Worm (Caenorhabditis elegans) whole organism, young adult: ENCODE results near the gene pola-1.

Experiments
- B0261.1 ChIP-seq: sonication (generic microtip); optimal IDR thresholded peaks from 2 replicates; lab custom pipeline; 2016; ENCODE audit warnings: mild to moderate bottlenecking, missing genetic modification characterization, moderate library complexity, missing compliant biosample characterization
- B0336.3 ChIP-seq: fragments of 200-800 bp; sonication (Bioruptor generic); IDR thresholded peaks from 2 replicates; pipeline ENCODE4 v1.3.6; 2022; ENCODE audit warnings: missing genetic modification characterization, missing compliant biosample characterization
- C06A6.2 ChIP-seq: fragments of 200-800 bp; sonication (Bioruptor generic); conservative IDR thresholded peaks from 2 replicates; pipeline ENCODE4 v1.3.6; 2022; ENCODE audit warnings: missing genetic modification characterization, missing compliant biosample characterization
- C17E4.6 ChIP-seq: fragments of 200-800 bp; sonication (Bioruptor generic); IDR thresholded peaks from 2 replicates; pipeline ENCODE4 v1.3.6; 2022; ENCODE audit warnings: missing genetic modification reagents, missing genetic modification characterization, missing compliant biosample characterization
- F33H1.4 ChIP-seq: fragments of 200-800 bp; sonication (Bioruptor generic); IDR thresholded peaks from 2 replicates; pipeline ENCODE4 v1.3.6; 2022; ENCODE audit warnings: missing genetic modification reagents, missing genetic modification characterization, missing compliant biosample characterization
- F37B4.10 ChIP-seq: fragments of 200-800 bp; sonication (Bioruptor generic); IDR thresholded peaks from 2 replicates; pipeline ENCODE4 v1.3.6; 2022; ENCODE audit warnings: missing genetic modification characterization, missing compliant biosample characterization
- F49E8.2 ChIP-seq: sonication (generic microtip); optimal IDR thresholded peaks from 3 replicates; lab custom pipeline; 2017; ENCODE audit warnings: missing genetic modification characterization, mild to moderate bottlenecking, missing compliant biosample characterization, antibody characterized with exemption, moderate library complexity; ENCODE audit not compliant: insufficient read depth
- K11D2.4 ChIP-seq: fragments of 200-800 bp; sonication (Bioruptor generic); IDR thresholded peaks from 2 replicates; pipeline ENCODE4 v1.3.6; 2022; ENCODE audit warnings: missing genetic modification reagents, missing genetic modification characterization, missing compliant biosample characterization
- T26A5.8 ChIP-seq: sonication (generic microtip); optimal IDR thresholded peaks from 2 replicates; lab custom pipeline; 2016; ENCODE audit warnings: missing genetic modification characterization, missing compliant biosample characterization
- Y53F4B.3 ChIP-seq: fragments of 200-800 bp; sonication (Bioruptor generic); IDR thresholded peaks from 2 replicates; pipeline ENCODE4 v1.3.6; 2022; ENCODE audit warnings: missing genetic modification reagents, missing genetic modification characterization, missing compliant biosample characterization
- Y53G8AR.9 ChIP-seq: fragments of 200-800 bp; sonication (Bioruptor generic); conservative IDR thresholded peaks from 2 replicates; pipeline ENCODE4 v1.3.6; 2022; ENCODE audit warnings: missing genetic modification reagents, missing genetic modification characterization, missing compliant biosample characterization
- akir-1 ChIP-seq: fragments of 200-800 bp; sonication (Bioruptor generic); optimal IDR thresholded peaks from 2 replicates; lab custom pipeline; 2018; ENCODE audit warnings: mild to moderate bottlenecking, missing genetic modification characterization, moderate library complexity, missing compliant biosample characterization
- ama-1 ChIP-seq, 3 experiments: fragments of 150-350 bp in 1 of 3; sonication (generic microtip) in 2 of 3; optimal IDR thresholded peaks; 2 replicates each; lab custom pipeline; 2014 to 2018; ENCODE audit warnings: missing biosample characterization in 2 of 3, missing genetic modification characterization in 2 of 3, missing genetic modification reagents in 2 of 3
- attf-5 ChIP-seq: fragments of 200-800 bp; sonication (Bioruptor generic); optimal IDR thresholded peaks from 2 replicates; lab custom pipeline; 2018; ENCODE audit warnings: mild to moderate bottlenecking, missing genetic modification characterization, missing compliant biosample characterization
- ccch-3 ChIP-seq: fragments of 200-800 bp; sonication (Bioruptor generic); optimal IDR thresholded peaks from 2 replicates; lab custom pipeline; 2018; ENCODE audit warnings: mild to moderate bottlenecking, missing genetic modification characterization, missing compliant biosample characterization
- ceh-100 ChIP-seq: fragments of 200-800 bp; sonication (Bioruptor generic); IDR thresholded peaks from 2 replicates; pipeline ENCODE4 v1.3.6; 2022; ENCODE audit warnings: missing genetic modification reagents, missing genetic modification characterization, missing compliant biosample characterization
- ceh-27 ChIP-seq: fragments of 200-800 bp; sonication (Bioruptor generic); optimal IDR thresholded peaks from 2 replicates; lab custom pipeline; 2018; ENCODE audit warnings: mild to moderate bottlenecking, missing genetic modification characterization, moderate library complexity, missing compliant biosample characterization
- dox-1 ChIP-seq: fragments of 200-800 bp; sonication (Bioruptor generic); IDR thresholded peaks from 2 replicates; pipeline ENCODE4 v1.3.6; 2022; ENCODE audit warnings: missing genetic modification reagents, missing genetic modification characterization, missing compliant biosample characterization
- egl-44 ChIP-seq: fragments of 200-800 bp; sonication (Bioruptor generic); IDR thresholded peaks from 2 replicates; pipeline ENCODE4 v1.3.6; 2022; ENCODE audit warnings: missing genetic modification reagents, missing genetic modification characterization, missing compliant biosample characterization
- egrh-3 ChIP-seq: fragments of 200-800 bp; sonication (Bioruptor generic); IDR thresholded peaks from 2 replicates; pipeline ENCODE4 v1.3.6; 2022; ENCODE audit warnings: missing genetic modification reagents, missing genetic modification characterization, missing compliant biosample characterization
- hmg-1.2 ChIP-seq: fragments of 200-800 bp; sonication (Bioruptor generic); IDR thresholded peaks from 2 replicates; pipeline ENCODE4 v1.3.6; 2022; ENCODE audit warnings: missing genetic modification reagents, missing genetic modification characterization, missing compliant biosample characterization
- hrde-1 ChIP-seq: sonication (generic microtip); optimal IDR thresholded peaks from 2 replicates; lab custom pipeline; 2016; ENCODE audit warnings: missing genetic modification characterization, mild to moderate bottlenecking, missing compliant biosample characterization, moderate library complexity, missing genotype, missing genetic modification reagents, borderline replicate concordance
- let-607 ChIP-seq, 2 experiments: fragments of 200-800 bp in 1 of 2; sonication (Bioruptor generic) in 1 of 2; sonication (generic microtip) in 1 of 2; optimal IDR thresholded peaks; 2 replicates each; lab custom pipeline; 2016 to 2018; ENCODE audit warnings: mild to moderate bottlenecking in 2 of 2, missing compliant biosample characterization in 2 of 2, missing genetic modification characterization in 2 of 2, moderate library complexity in 2 of 2, missing genotype in 1 of 2
- lin-35 ChIP-seq, 3 experiments: fragments of 150-350 bp in 2 of 3; sonication (generic microtip) in 1 of 3; optimal IDR thresholded peaks; 2 replicates each; lab custom pipeline; 2014 to 2018; ENCODE audit warnings: missing biosample characterization in 3 of 3, missing genetic modification characterization in 3 of 3, missing genetic modification reagents in 3 of 3
- lin-40 ChIP-seq: sonication (generic microtip); optimal IDR thresholded peaks from 2 replicates; lab custom pipeline; 2016; ENCODE audit warnings: missing genetic modification characterization, mild to moderate bottlenecking, missing compliant biosample characterization, missing genotype, missing genetic modification reagents
- lir-1 ChIP-seq: fragments of 200-800 bp; sonication (Bioruptor generic); conservative IDR thresholded peaks from 2 replicates; pipeline ENCODE4 v1.3.6; 2022; ENCODE audit warnings: missing genetic modification reagents, missing genetic modification characterization, missing compliant biosample characterization
- lsl-1 ChIP-seq: fragments of 200-800 bp; sonication (Bioruptor generic); optimal IDR thresholded peaks from 2 replicates; lab custom pipeline; 2018; ENCODE audit warnings: mild to moderate bottlenecking, missing genetic modification characterization, moderate library complexity, missing compliant biosample characterization
- madf-10 ChIP-seq: sonication (generic microtip); optimal IDR thresholded peaks from 2 replicates; lab custom pipeline; 2016; ENCODE audit warnings: mild to moderate bottlenecking, missing genetic modification characterization, missing compliant biosample characterization
- madf-6 ChIP-seq: fragments of 200-800 bp; sonication (Bioruptor generic); IDR thresholded peaks from 2 replicates; pipeline ENCODE4 v1.3.6; 2022; ENCODE audit warnings: missing genetic modification reagents, missing genetic modification characterization, missing compliant biosample characterization
- mcd-1 ChIP-seq: fragments of 200-800 bp; sonication (Bioruptor generic); IDR thresholded peaks from 2 replicates; pipeline ENCODE4 v1.3.6; 2022; ENCODE audit warnings: missing genetic modification reagents, missing genetic modification characterization, missing compliant biosample characterization
- mel-28 ChIP-seq: sonication (generic microtip); optimal IDR thresholded peaks from 2 replicates; lab custom pipeline; 2016; ENCODE audit warnings: borderline replicate concordance, mild to moderate bottlenecking, missing genetic modification characterization, missing compliant biosample characterization
- nhr-80 ChIP-seq: sonication (generic microtip); optimal IDR thresholded peaks from 2 replicates; lab custom pipeline; 2016; ENCODE audit warnings: missing genetic modification characterization, missing compliant biosample characterization
- pbrm-1 ChIP-seq: fragments of 200-800 bp; sonication (Bioruptor generic); IDR thresholded peaks from 2 replicates; pipeline ENCODE4 v1.3.6; 2022; ENCODE audit warnings: missing genetic modification reagents, missing genetic modification characterization, missing compliant biosample characterization
- rcor-1 ChIP-seq: fragments of 200-800 bp; sonication (Bioruptor generic); IDR thresholded peaks from 2 replicates; pipeline ENCODE4 v1.3.6; 2022; ENCODE audit warnings: missing genetic modification reagents, missing genetic modification characterization, missing compliant biosample characterization
- repo-1 ChIP-seq: sonication (generic microtip); optimal IDR thresholded peaks from 2 replicates; lab custom pipeline; 2017; ENCODE audit warnings: mild to moderate bottlenecking, missing genetic modification characterization, missing compliant biosample characterization
- snpc-1.3 ChIP-seq: sonication (generic microtip); optimal IDR thresholded peaks from 2 replicates; lab custom pipeline; 2017; ENCODE audit warnings: missing genetic modification characterization, mild to moderate bottlenecking, missing compliant biosample characterization, antibody characterized with exemption, moderate library complexity, missing genotype, missing genetic modification reagents; ENCODE audit not compliant: insufficient read depth
- snpc-4 ChIP-seq, 5 experiments: fragments of 150-350 bp in 1 of 5; sonication (generic microtip) in 4 of 5; optimal IDR thresholded peaks; 2 replicates each; lab custom pipeline; 2014 to 2018; ENCODE audit warnings: missing genetic modification characterization in 5 of 5, missing biosample characterization in 3 of 5, antibody characterized with exemption in 2 of 5, mild to moderate bottlenecking in 2 of 5, missing compliant biosample characterization in 2 of 5, missing genotype in 2 of 5, moderate library complexity in 2 of 5, missing genetic modification reagents in 1 of 5
- tbp1 ChIP-seq: fragments of 200-800 bp; sonication (Bioruptor generic); optimal IDR thresholded peaks from 2 replicates; lab custom pipeline; 2018; ENCODE audit warnings: mild to moderate bottlenecking, missing genetic modification characterization, missing compliant biosample characterization
- tbx-9 ChIP-seq: sonication (generic microtip); optimal IDR thresholded peaks from 2 replicates; lab custom pipeline; 2016; ENCODE audit warnings: borderline replicate concordance, missing genetic modification characterization, inconsistent platforms, missing compliant biosample characterization
- unc-130 ChIP-seq: sonication (generic microtip); optimal IDR thresholded peaks from 2 replicates; lab custom pipeline; 2016; ENCODE audit warnings: missing genetic modification reagents, missing genetic modification characterization, missing compliant biosample characterization
- xnd-1 ChIP-seq: sonication (generic microtip); optimal IDR thresholded peaks from 2 replicates; lab custom pipeline; 2016; ENCODE audit warnings: missing genotype, missing genetic modification reagents, missing genetic modification characterization, missing compliant biosample characterization
- zfh-2 ChIP-seq: fragments of 200-800 bp; sonication (Bioruptor generic); conservative IDR thresholded peaks from 2 replicates; pipeline ENCODE4 v1.3.6; 2022; ENCODE audit warnings: missing genetic modification reagents, missing genetic modification characterization, missing compliant biosample characterization
- ztf-18 ChIP-seq: sonication (generic microtip); optimal IDR thresholded peaks from 2 replicates; lab custom pipeline; 2016; ENCODE audit warnings: missing genotype, mild to moderate bottlenecking, missing genetic modification characterization, missing compliant biosample characterization
- ztf-28 ChIP-seq: fragments of 200-800 bp; sonication (Bioruptor generic); IDR thresholded peaks from 2 replicates; pipeline ENCODE4 v1.3.6; 2022; ENCODE audit warnings: missing genetic modification reagents, missing genetic modification characterization, missing compliant biosample characterization

Gene pola-1

ce11 chrIII:11110756-11111155 lies 31.5 kb upstream of the pola-1 start (continued):
- no peak for TF ChIP-seq snpc-1.3
- TF ChIP-seq C17E4.6 (GFP tag; lab: Robert Waterston, UW): 0 out of 2 replicates have a peak, but pooled peaks have one; percentile 25
- no peak for TF ChIP-seq Y53F4B.3 (GFP tag; lab: Robert Waterston, UW)
- peak in 1 of 2 experiments; percentile 22 for TF ChIP-seq let-607 (tag; optimal IDR thresholded peaks at IDR 0.05; lab: Kevin White, UChicago)
- peak; percentile 63 for TF ChIP-seq madf-6 (GFP tag; lab: Robert Waterston, UW)
- peak; percentile 83 for TF ChIP-seq dox-1 (GFP tag; lab: Robert Waterston, UW)
- TF ChIP-seq hrde-1 (tag; lab: Kevin White, UChicago): no peak
- TF ChIP-seq mcd-1 (GFP tag; lab: Robert Waterston, UW): peak; percentile 91
- TF ChIP-seq F49E8.2: peak; percentile 6
- TF ChIP-seq, all 124 proteins: peak for 39

ce11 chrIII:11112718-11113117 lies 29.5 kb upstream of the pola-1 start:
- TF ChIP-seq nhr-80 (tag; lab: Kevin White, UChicago) (peak; percentile 58), ceh-100 (GFP tag; lab: Robert Waterston, UW) (peak; percentile 83), snpc-4 (GFP tag; optimal IDR thresholded peaks at IDR 0.05; lab: Kevin White, UChicago) (no peak), snpc-4 (tag; optimal IDR thresholded peaks at IDR 0.05; lab: Kevin White, UChicago) (peak in 3 of 4 experiments; percentile 22 to 42 (median 33)), xnd-1 (tag; lab: Kevin White, UChicago) (no peak), C06A6.2 (GFP tag; lab: Robert Waterston, UW) (0 out of 2 replicates have a peak, but pooled peaks have one; percentile 45), ama-1 (optimal IDR thresholded peaks at IDR 0.05; lab: Kevin White, UChicago) (no peak), ama-1 (GFP tag; optimal IDR thresholded peaks at IDR 0.05; lab: Kevin White, UChicago) (no peak), T26A5.8 (tag; lab: Kevin White, UChicago) (no peak), akir-1 (no peak), C17E4.6 (GFP tag; lab: Robert Waterston, UW) (no peak), lir-1 (GFP tag; lab: Robert Waterston, UW) (no peak; the same call in 1 of the 2 replicates), ztf-28 (peak; percentile 52; the same call in 1 of the 2 replicates), B0261.1 (no peak), F33H1.4 (GFP tag; lab: Robert Waterston, UW) (0 out of 2 replicates have a peak, but pooled peaks have one; percentile 24), ccch-3 (no peak), lsl-1 (GFP tag; lab: Kevin White, UChicago) (peak; percentile 22), mel-28 (no peak), egrh-3 (peak; percentile 42), tbp1 (peak; percentile 18), K11D2.4 (GFP tag; lab: Robert Waterston, UW) (peak; percentile 81), attf-5 (GFP tag; lab: Kevin White, UChicago) (peak; percentile 87), repo-1 (tag; lab: Kevin White, UChicago) (no peak), pbrm-1 (peak; percentile 49; the same call in 1 of the 2 replicates), Y53G8AR.9 (GFP tag; lab: Robert Waterston, UW) (peak; percentile 59; the same call in 1 of the 2 replicates), tbx-9 (tag; lab: Kevin White, UChicago) (no peak), lin-40 (peak; percentile 49), ceh-27 (GFP tag; lab: Kevin White, UChicago) (peak; percentile 51), zfh-2 (peak; percentile 81), egl-44 (GFP tag; lab: Robert Waterston, UW) (no peak), hmg-1.2 (GFP tag; lab: Robert Waterston, UW) (peak; percentile 55), lin-35 (GFP tag; optimal IDR thresholded peaks at IDR 0.05; lab: Kevin White, UChicago) (peak in 1 of 3 experiments; percentile 11), ztf-18 (tag; lab: Kevin White, UChicago) (peak; percentile 92), madf-10 (peak; percentile 9), F49E8.2 (no peak), rcor-1 (GFP tag; lab: Robert Waterston, UW) (0 out of 2 replicates have a peak, but pooled peaks have one; percentile 15), F37B4.10 (GFP tag; lab: Robert Waterston, UW) (no peak), dox-1 (GFP tag; lab: Robert Waterston, UW) (peak; percentile 90), unc-130 (GFP tag; lab: Kevin White, UChicago) (peak; percentile 23), mcd-1 (GFP tag; lab: Robert Waterston, UW) (peak; percentile 89), B0336.3 (GFP tag; lab: Robert Waterston, UW) (0 out of 2 replicates have a peak, but pooled peaks have one; percentile 29)
